Worm (Caenorhabditis elegans): ENCODE results near the gene ZC513.2.

- TF ChIP-seq attf-4 (tag; optimal IDR thresholded peaks at IDR 0.05): no peak
- TF ChIP-seq snpc-4 (tag; optimal IDR thresholded peaks at IDR 0.05): no peak
- TF ChIP-seq ceh-20 (GFP tag; IDR thresholded peaks at IDR 0.05): no peak
- TF ChIP-seq daf-12 (tag; optimal IDR thresholded peaks at IDR 0.05): no peak
- no peak for TF ChIP-seq unc-62 (GFP tag; optimal IDR thresholded peaks at IDR 0.05 in 1 of 2)
- TF ChIP-seq unc-62 (tag; optimal IDR thresholded peaks at IDR 0.05): no peak
- no peak for TF ChIP-seq nhr-10 (tag; optimal IDR thresholded peaks at IDR 0.05)
- no peak for TF ChIP-seq T26A8.4 (GFP tag; IDR thresholded peaks at IDR 0.05)
- no peak for TF ChIP-seq madf-9 (GFP tag; conservative IDR thresholded peaks at IDR 0.05)
- no peak for TF ChIP-seq aly-2 (tag; optimal IDR thresholded peaks at IDR 0.05)
- TF ChIP-seq skn-1 (tag; optimal IDR thresholded peaks at IDR 0.05): no peak
- no peak for TF ChIP-seq dmd-9 (GFP tag; IDR thresholded peaks at IDR 0.05)
These were observed 7.8 kb downstream of the ZC513.2 start, which contains the start of gene str-139 for ce11 chrV:8062074-8062473.

All from whole organism, L4 larva.